Fruit fly (Drosophila melanogaster): ENCODE data around the gene f-cup.

Gene f-cup

DNA sequence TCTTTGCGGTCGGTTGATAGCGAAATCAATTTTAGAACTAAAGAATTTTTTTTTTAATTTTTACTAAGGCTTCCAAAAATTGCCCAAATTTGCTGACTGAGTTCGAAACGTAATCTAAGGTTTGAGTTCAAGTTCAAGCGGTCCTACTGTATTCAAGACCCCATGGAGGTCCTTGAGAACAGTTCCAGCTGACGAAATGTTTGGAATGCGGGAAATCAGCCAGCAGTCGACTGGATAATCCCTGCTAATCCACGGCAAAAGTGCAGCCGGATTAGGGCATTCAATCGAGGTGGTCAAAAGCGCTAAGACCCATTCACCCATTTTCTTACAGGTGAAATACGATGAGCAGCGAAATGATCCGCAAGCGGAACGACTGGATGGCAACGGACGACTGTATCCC lies at the start of gene f-cup:
Gene f-cup, minus strand, starts transcription at position 101 of the 400 bp plus-strand sequence.
- no peak for TF ChIP-seq CG8478 (optimal IDR thresholded peaks at IDR 0.05)

DNA sequence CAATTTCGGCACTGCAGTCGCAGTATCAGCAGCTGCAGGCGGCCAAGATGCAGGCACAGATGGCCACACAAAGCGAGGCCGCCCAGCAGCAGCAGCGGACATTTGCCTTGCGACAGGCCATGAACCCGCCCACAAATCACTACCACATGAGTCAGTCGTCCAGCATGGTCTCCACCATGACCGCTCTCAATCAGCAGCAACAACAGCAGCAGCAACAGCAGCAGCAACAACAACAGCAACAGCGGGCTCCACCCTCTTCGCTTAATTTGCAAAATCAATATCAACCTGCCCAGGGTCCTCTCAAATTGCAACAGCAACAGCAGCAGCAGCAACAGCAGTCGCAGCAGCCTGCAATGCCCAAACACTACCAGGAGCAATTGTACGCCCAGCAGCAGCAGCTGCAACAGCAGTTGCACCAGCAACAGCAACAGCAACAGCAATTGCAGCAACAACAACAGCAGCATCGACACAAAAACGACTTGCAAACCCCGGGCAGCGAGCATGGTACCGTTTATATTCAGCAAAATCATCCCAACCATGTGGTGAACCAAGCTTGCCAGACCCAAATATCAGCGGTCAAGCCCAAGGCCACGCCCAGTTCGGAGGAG lies 45.5 kb upstream of the f-cup start:
- TF ChIP-seq CG8478 (optimal IDR thresholded peaks at IDR 0.05): no peak
- TF ChIP-seq CTCF (optimal IDR thresholded peaks at IDR 0.05): no peak

DNA sequence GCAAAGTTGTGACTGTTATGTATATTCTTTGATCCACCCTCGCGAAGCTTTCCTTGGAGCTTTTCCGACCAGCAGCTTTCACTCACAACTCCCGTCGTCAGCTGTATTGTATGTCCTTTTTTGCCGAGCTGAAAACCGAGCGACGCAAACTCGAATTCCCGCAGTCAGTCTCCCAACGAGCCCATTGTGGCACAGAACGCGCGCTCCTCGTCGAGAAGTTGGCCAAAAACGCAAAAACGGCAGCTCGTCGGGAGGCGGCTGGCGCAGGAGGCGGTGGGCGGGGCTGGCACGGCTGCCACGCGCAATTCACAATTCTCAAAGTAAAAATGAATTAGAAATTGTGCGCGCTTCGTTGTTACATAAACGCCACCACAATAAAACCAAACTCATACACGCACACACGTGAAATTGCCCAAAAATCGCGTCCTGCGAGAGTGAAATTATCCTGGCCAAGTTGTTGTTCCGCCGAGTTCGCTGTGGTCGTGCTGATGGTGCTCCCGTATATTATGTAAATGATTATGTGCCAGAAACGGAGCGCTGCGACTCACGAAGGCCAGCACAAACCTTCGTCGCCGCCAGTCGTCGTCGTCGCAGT lies 34.8 kb upstream of the f-cup start:
- no peak for TF ChIP-seq CTCF (optimal IDR thresholded peaks at IDR 0.05)
- no peak for TF ChIP-seq CG8478 (optimal IDR thresholded peaks at IDR 0.05)

DNA sequence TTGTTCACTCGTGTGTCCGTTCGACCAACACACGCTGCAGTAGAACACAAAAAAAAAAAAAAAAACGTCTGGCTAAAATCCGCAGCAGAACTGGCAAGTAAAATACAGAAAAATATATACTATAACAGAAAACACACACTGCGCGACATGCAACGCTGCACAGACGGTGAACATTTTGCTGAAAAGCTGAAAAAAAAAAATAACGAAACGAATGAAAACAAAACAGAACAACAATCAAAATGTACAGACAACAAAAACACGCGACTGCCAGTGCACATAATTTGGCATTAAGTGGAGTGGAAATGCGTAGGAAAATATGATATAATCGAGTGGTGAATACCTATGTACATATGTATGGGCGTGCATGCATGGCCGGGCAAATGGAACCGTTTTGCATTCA lies 29.4 kb upstream of the f-cup start:
- TF ChIP-seq CG8478 (optimal IDR thresholded peaks at IDR 0.05): no peak
- TF ChIP-seq CTCF (optimal IDR thresholded peaks at IDR 0.05): no peak

DNA sequence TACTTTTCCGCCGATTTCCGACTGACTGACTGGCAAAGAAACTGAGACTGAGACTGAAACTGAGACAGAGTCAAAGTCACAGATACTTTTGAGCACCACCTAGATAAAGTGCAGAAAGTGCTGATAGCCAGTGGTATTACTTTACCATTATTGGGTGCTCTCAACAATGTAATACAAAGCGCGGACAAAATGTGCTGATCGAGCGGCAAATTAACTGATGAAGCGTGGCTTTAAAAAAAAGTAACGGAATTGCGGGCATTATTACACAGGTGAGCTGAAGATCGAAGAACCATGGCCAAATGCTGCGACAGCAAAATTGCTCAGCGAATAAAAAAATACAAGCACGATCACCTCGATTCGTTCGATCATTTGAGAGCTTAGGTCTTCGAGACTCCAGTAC lies 28.3 kb upstream of the f-cup start:
- TF ChIP-seq CG8478 (optimal IDR thresholded peaks at IDR 0.05) (no peak), CTCF (optimal IDR thresholded peaks at IDR 0.05) (no peak)

DNA sequence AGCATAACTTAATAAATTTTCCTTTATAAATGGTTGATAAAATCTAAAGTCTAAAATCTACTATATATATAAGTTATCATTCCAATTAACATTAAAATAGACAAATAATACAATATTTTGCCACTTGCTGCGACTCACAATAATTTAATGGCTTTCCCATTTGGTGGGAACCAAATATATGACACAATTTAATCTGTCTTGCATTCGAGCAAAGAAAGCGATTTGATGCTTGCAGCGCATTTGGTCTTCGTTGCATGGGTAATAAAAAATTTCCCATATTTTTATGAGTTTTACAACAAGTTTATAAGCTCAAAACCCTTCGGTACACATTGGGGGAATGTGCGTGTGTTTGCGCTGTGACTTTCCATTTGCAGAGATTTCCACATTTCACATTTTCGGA lies 26.2 kb upstream of the f-cup start:
- TF ChIP-seq CTCF (optimal IDR thresholded peaks at IDR 0.05): no peak
- no peak for TF ChIP-seq CG8478 (optimal IDR thresholded peaks at IDR 0.05)

DNA sequence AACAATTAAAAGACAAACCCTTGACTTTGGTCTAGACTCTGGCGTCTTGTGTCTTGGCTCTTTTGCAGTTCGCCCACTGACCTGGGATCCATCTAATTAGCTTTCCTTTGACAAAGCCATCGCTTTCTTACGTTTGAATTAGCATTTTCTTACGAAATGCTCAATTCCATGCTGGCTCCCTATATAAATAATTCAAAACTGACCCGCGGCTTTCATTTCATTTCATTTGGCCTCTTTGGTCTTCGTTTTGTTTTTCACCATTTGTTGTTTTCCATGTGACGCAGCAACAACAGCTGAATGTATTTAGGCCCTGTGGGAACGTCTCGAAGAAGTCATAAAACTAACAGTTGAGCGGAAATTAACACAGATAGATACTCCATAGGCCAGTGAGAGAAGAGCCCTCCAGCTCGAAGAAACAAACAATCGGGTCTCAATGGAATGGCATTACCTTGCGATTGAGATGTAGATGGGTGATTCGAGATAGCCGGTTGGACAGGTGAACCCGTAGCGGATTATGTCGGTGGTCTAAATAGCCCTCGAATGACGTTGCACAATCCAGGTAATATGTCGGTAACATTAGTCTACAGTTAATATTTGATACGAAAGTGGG lies 23.5 kb upstream of the f-cup start:
- TF ChIP-seq CTCF (optimal IDR thresholded peaks at IDR 0.05): no peak
- no peak for TF ChIP-seq CG8478 (optimal IDR thresholded peaks at IDR 0.05)

DNA sequence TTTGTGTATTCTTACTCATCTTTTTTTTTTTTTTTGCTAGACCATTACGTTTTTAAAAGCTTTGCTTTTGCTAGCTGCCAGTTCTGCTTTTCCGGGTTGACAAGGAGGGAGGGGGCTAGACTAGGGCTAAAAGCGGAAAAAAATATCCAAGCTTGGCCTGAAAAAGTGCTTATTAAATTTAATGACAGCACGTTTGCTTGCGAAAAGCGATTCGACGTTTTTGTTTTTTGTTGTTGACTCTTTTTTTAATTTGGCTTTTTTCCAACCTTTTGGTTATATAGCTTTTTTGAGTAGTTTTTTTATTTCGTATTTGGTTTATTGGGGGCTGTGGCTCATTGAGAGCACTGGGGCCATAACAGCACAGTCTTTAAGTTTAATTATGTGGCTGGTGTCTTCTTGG lies 21.8 kb upstream of the f-cup start:
- no peak for TF ChIP-seq CG8478 (optimal IDR thresholded peaks at IDR 0.05)
- no peak for TF ChIP-seq CTCF (optimal IDR thresholded peaks at IDR 0.05)

DNA sequence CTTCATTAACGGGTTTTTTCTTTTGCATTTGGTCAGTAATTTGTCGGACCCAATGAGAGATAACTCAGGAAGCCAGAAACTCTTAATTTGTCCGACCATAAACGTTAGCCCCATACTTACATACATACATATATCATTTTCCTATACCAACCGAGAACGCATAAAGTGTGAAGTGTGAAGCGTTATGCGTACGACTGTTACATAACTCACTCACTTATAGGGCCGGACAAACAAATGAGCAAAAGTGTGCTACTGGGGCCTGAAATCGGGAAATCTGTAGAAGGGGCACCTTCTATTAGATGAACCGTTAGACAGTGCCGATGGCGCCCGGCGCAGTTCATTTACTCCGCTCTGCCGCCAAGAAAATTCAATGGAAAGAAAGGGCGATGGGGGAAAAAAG lies 21.4 kb upstream of the f-cup start:
- TF ChIP-seq CG8478 (optimal IDR thresholded peaks at IDR 0.05) (no peak), CTCF (optimal IDR thresholded peaks at IDR 0.05) (no peak)

DNA sequence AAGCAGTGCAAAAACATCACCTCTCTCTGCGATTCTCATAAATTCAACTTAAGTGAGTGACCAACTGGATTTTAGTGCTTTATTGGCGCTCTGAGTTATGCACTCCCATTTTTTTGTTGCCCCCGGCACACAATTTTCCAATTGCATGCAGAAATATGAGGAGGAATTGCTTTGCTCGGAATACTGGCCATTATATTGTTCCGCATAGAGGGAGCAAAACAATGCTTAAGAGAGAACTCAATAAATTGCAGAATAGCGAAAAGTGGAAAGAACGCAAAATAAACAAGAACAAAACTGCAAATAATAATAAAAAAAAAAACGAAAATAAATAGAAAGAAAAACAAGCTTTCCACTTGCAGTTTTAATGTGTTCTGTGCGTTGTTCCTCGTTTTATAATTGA lies 20.2 kb upstream of the f-cup start:
- TF ChIP-seq CG8478 (optimal IDR thresholded peaks at IDR 0.05): no peak
- no peak for TF ChIP-seq CTCF (optimal IDR thresholded peaks at IDR 0.05)

DNA sequence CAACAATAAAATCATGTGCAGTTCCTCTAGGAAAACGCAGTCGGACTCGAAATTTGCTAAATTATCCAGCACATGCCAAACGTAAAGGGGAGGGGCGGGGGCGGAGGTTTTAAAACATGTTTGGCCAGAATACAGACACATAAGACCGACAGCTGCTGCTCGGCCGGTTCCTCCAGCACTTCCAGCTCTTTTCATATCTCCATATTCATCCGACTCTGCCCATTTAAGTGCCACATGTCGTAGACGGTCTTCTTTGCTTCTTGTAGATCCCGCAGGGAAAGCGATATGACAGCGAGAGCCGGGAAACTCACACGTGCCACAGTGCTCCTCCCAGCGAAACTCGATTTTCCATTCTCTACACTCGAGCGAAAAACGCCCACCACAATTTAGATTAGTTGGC lies 18.4 kb upstream of the f-cup start:
- no peak for TF ChIP-seq CTCF (optimal IDR thresholded peaks at IDR 0.05)

DNA sequence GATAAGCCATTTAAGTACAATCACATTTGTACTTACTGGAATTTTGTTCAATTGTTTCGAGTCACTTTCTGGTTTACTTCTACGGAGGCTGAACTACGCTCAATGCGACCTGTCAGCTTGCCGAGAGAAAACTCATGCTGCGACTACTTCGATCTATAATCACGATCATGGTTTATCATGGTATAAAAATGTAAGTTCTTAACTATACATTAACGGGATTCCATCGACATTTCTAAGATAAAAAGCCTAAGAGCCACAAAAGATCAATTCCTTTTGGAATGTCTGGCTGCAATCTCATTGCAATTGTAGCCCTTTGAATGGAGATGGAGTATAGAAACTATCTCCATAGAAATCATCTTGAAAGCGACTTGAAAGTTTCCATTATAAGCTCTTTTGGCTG lies 17.4 kb upstream of the f-cup start, which contains the start of gene Ubc87F:
Gene Ubc87F, minus strand, starts transcription at position 101 of the 400 bp plus-strand sequence.
- TF ChIP-seq CG8478 (optimal IDR thresholded peaks at IDR 0.05) (no peak), CTCF (optimal IDR thresholded peaks at IDR 0.05) (no peak)

DNA sequence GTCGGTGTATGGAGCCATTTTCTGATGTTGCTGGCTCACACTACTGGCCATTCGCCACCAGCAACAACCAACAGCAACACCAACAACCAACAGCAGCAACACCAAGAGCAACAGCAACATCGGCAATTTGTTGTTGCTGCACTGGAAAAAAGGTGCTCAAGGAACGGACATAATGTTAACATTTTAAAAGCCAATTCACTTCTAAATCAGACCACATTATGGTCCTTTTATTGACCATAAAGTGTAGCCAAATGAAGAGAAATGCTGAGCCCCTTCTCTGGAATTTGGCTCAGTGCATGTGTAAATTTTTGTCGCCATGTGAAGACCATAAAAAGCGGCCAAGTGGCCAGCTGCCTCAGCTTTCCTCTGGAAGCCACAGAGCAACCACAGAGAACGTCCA lies 16.2 kb upstream of the f-cup start:
- TF ChIP-seq CG8478 (optimal IDR thresholded peaks at IDR 0.05) (no peak), CTCF (optimal IDR thresholded peaks at IDR 0.05) (no peak)

DNA sequence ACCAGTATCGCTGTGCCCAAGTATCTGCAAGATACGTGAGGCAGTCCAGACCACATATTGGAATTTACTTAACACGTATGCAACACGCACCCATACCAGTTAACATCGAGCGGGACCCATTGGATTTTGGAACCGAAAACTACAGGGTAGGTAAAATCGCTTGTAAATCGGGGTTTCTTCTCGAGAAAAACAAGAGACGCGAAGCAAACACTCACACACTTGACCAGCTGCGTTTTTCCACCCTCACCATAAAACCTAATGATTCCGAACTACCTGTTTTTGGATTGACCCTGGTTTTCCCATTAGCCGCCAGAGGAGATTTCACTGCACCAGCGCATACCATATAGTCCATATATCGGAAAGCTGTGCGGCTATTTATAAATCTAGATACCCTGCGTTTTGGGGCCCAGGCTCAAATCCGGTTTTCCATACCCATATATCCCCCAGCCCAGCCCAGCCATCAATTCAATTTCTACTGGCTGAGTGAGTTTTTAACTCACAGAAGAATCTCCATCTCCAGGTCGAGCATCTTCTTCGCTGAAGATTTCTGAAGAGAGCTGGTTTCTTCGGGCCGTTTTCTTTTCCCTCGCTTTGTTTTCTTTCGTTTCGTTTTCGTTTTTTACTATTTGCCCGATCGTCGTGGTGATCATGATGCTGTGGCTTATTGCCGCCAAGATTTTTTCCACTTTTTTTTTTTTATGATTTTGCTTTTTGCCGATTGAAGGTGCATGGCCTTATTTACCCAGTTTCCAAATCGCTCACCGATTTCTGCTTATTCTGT lies 15.2 kb upstream of the f-cup start:
- no peak for TF ChIP-seq CTCF (optimal IDR thresholded peaks at IDR 0.05)
- no peak for TF ChIP-seq CG8478 (optimal IDR thresholded peaks at IDR 0.05)

DNA sequence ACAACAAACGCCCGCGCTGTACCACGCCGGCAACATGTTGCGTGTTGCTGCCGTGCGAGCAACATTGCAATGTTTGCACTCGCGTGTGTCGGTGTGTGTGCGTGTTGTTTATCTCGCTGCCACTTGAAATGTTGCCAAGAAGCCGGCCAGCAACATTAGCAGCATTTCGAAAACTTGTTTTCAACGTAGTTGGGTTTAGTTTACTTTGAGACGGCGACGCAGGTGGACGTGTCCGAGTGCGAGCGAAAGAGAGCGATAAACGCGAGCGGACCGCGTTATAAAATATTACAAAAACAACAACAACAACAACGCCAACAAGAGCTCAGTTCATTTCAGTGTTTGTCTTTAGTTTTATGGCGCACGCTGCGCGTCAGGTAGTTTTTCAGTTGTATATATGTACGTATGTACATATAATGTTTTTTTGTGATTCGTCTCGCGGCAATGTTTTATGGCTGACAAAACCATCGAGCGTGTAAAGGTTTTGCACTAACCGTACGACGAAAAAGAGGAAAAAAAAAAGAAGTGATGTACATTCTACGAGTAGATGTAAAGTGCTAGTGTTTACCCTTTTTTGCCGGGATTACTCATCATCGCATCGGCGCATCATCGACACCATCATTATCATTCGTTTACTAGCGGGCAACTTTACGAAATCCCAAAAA lies 14.5 kb upstream of the f-cup start, which contains the start of gene kmr:
Gene kmr, plus strand, starts transcription at position 196 of the 662 bp plus-strand sequence.
- TF ChIP-seq CG8478 (optimal IDR thresholded peaks at IDR 0.05) (no peak), CTCF (optimal IDR thresholded peaks at IDR 0.05) (no peak)
